Fruit fly (Drosophila melanogaster): Measurements from ENCODE around the gene eIF4EHP.

DNA sequence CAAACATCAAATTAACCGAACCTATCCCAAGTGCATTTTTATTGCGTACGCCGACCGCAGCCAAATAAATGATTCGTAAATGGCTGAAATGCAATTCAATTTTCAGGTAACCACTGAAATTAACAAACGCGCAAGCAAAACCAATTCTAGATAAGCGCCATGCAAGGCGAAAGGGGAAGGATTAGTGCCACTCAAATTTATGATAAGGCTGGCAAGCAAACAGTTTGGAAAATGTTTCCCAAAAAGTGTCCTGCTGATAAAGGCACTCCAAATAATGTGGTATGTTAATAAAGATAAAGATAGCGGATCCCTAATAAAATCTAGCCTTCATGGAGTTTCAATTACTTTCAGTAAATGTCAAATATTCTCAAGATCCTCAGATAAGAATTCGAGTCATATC lies 81.5 kb downstream of the eIF4EHP start:
- TF ChIP-seq fd64A (GFP tag; optimal IDR thresholded peaks at IDR 0.05) (no peak), gro (GFP tag; optimal IDR thresholded peaks at IDR 0.05) (no peak), CG4404 (GFP tag; IDR thresholded peaks at IDR 0.05) (no peak), CG11504 (tag; optimal IDR thresholded peaks at IDR 0.05) (no peak)
